Worm (Caenorhabditis elegans) whole organism, mixed stage, embryonic: ENCODE data around the gene F13A7.11.

Source experiments
- ceh-83 ChIP-seq: fragments of 200-800 bp; sonication (Bioruptor generic); optimal IDR thresholded peaks from 2 replicates; lab custom pipeline; 2018; ENCODE audit warnings: mild to moderate bottlenecking, missing genetic modification characterization, missing compliant biosample characterization
- elt-1 ChIP-seq: sonication (generic microtip); optimal IDR thresholded peaks from 2 replicates; lab custom pipeline; 2017; ENCODE audit warnings: missing genetic modification characterization, mild to moderate bottlenecking, missing compliant biosample characterization, antibody characterized with exemption, moderate library complexity, borderline replicate concordance; ENCODE audit not compliant: insufficient read depth
- lsy-2 ChIP-seq: fragments of 150-350 bp; optimal IDR thresholded peaks from 2 replicates; lab custom pipeline; 2014; ENCODE audit warnings: missing biosample characterization, missing genetic modification characterization
- nhr-12 ChIP-seq: fragments of 150-350 bp; optimal IDR thresholded peaks from 2 replicates; lab custom pipeline; 2014; ENCODE audit warnings: missing biosample characterization, missing genetic modification characterization
- nhr-237 ChIP-seq: fragments of 150-350 bp; optimal IDR thresholded peaks from 2 replicates; lab custom pipeline; 2014; ENCODE audit warnings: missing biosample characterization, missing genetic modification characterization
- nhr-28 ChIP-seq: fragments of 150-350 bp; optimal IDR thresholded peaks from 2 replicates; lab custom pipeline; 2014; ENCODE audit warnings: missing biosample characterization, missing genetic modification characterization
- pha-4 ChIP-seq: fragments of 150-350 bp; optimal IDR thresholded peaks from 2 replicates; lab custom pipeline; 2018; ENCODE audit warnings: missing biosample characterization, missing genetic modification reagents, missing genetic modification characterization
- snpc-4 ChIP-seq: fragments of 150-350 bp; optimal IDR thresholded peaks from 2 replicates; lab custom pipeline; 2014; ENCODE audit warnings: missing biosample characterization, missing genetic modification characterization
- sptf-1 ChIP-seq: sonication (generic microtip); optimal IDR thresholded peaks from 2 replicates; lab custom pipeline; 2017; ENCODE audit warnings: mild to moderate bottlenecking, missing genetic modification characterization, moderate library complexity, missing compliant biosample characterization
- unc-39 ChIP-seq: fragments of 150-350 bp; optimal IDR thresholded peaks from 2 replicates; lab custom pipeline; 2014; ENCODE audit warnings: missing biosample characterization, missing genetic modification characterization
- unc-62 ChIP-seq: fragments of 150-350 bp; optimal IDR thresholded peaks from 2 replicates; lab custom pipeline; 2014; ENCODE audit warnings: missing biosample characterization, missing genetic modification reagents, missing genetic modification characterization

ce11 chrV:16429940-16430339, 34.8 kb upstream of the F13A7.11 start, which contains the start of gene str-73:
- no peak for TF ChIP-seq nhr-28 (tag; lab: Kevin White, UChicago)
- no peak for TF ChIP-seq pha-4 (tag; lab: Kevin White, UChicago)
- no peak for TF ChIP-seq snpc-4 (tag; lab: Kevin White, UChicago)
- no peak for TF ChIP-seq lsy-2
- TF ChIP-seq unc-39, result no peak
- no peak for TF ChIP-seq unc-62 (GFP tag; lab: Kevin White, UChicago)
- no peak for TF ChIP-seq sptf-1 (tag; lab: Kevin White, UChicago)
- TF ChIP-seq ceh-83 (GFP tag; lab: Kevin White, UChicago), result no peak
- TF ChIP-seq nhr-12 (tag; lab: Kevin White, UChicago), result no peak
- TF ChIP-seq nhr-237 (tag; lab: Kevin White, UChicago), result no peak
- no peak for TF ChIP-seq elt-1
